Worm (Caenorhabditis elegans) whole organism, L3 larva: Measurements from ENCODE around the gene T09F5.2.
"Not testable (repeated sequence)": the region's sequence is repeated elsewhere in the genome, so short reads cannot be mapped to it uniquely, and the experiment has no call there.

ENCODE experiments used
- R02D3.7 ChIP-seq: fragments of 150-350 bp; optimal IDR thresholded peaks from 2 replicates; lab custom pipeline; 2014; ENCODE audit warnings: missing biosample characterization, missing genetic modification characterization
- aly-2 ChIP-seq: fragments of 150-350 bp; optimal IDR thresholded peaks from 2 replicates; lab custom pipeline; 2014; ENCODE audit warnings: missing biosample characterization, missing genetic modification characterization
- ama-1 ChIP-seq: fragments of 150-350 bp; optimal IDR thresholded peaks from 2 replicates; lab custom pipeline; 2018
- ceh-16 ChIP-seq: sonication (generic microtip); optimal IDR thresholded peaks from 2 replicates; lab custom pipeline; 2017; ENCODE audit warnings: missing biosample characterization, missing genetic modification characterization
- ceh-28 ChIP-seq: fragments of 150-350 bp; optimal IDR thresholded peaks from 2 replicates; lab custom pipeline; 2014; ENCODE audit warnings: missing biosample characterization, missing genetic modification reagents, missing genetic modification characterization
- ceh-82 ChIP-seq: fragments of 150-350 bp; optimal IDR thresholded peaks from 2 replicates; lab custom pipeline; 2014; ENCODE audit warnings: missing biosample characterization, missing genetic modification characterization
- ceh-9 ChIP-seq: sonication (generic microtip); optimal IDR thresholded peaks from 2 replicates; lab custom pipeline; 2018; ENCODE audit warnings: missing biosample characterization, missing genetic modification characterization
- daf-12 ChIP-seq: fragments of 150-350 bp; optimal IDR thresholded peaks from 2 replicates; lab custom pipeline; 2014; ENCODE audit warnings: missing biosample characterization, missing genetic modification reagents, missing genetic modification characterization
- egl-27 ChIP-seq: sonication (generic microtip); optimal IDR thresholded peaks from 4 replicates; lab custom pipeline; 2017; ENCODE audit warnings: missing biosample characterization, missing genetic modification reagents, missing genetic modification characterization
- elt-1 ChIP-seq: fragments of 150-350 bp; optimal IDR thresholded peaks from 2 replicates; lab custom pipeline; 2014; ENCODE audit warnings: missing biosample characterization, missing genetic modification characterization
- elt-2 ChIP-seq: sonication (generic microtip); optimal IDR thresholded peaks from 2 replicates; lab custom pipeline; 2016; ENCODE audit warnings: missing genetic modification reagents, mild to moderate bottlenecking, missing genetic modification characterization, missing compliant biosample characterization
- elt-3 ChIP-seq, 3 experiments: fragments of 150-350 bp in 1 of 3; sonication (generic microtip) in 2 of 3; optimal IDR thresholded peaks; 2 replicates in 2 of 3; 4 replicates in 1 of 3; lab custom pipeline; 2014 to 2017; ENCODE audit warnings: missing biosample characterization in 3 of 3, missing genetic modification characterization in 3 of 3
- eor-1 ChIP-seq, 2 experiments: fragments of 150-350 bp; optimal IDR thresholded peaks; 2 replicates each; lab custom pipeline; 2014 to 2018; ENCODE audit warnings: missing biosample characterization in 2 of 2, missing genetic modification characterization in 2 of 2
- fkh-2 ChIP-seq: fragments of 150-350 bp; optimal IDR thresholded peaks from 2 replicates; lab custom pipeline; 2014; ENCODE audit warnings: missing biosample characterization, missing genetic modification reagents, missing genetic modification characterization
- fos-1 ChIP-seq: fragments of 150-350 bp; optimal IDR thresholded peaks from 2 replicates; lab custom pipeline; 2014; ENCODE audit warnings: missing biosample characterization, missing genetic modification characterization
- hmg-11 ChIP-seq: sonication (generic microtip); optimal IDR thresholded peaks from 2 replicates; lab custom pipeline; 2016; ENCODE audit warnings: missing genetic modification characterization, missing compliant biosample characterization
- lin-15B ChIP-seq: fragments of 150-350 bp; optimal IDR thresholded peaks from 2 replicates; lab custom pipeline; 2014; ENCODE audit warnings: missing biosample characterization, missing genetic modification characterization
- lin-39 ChIP-seq: fragments of 150-350 bp; optimal IDR thresholded peaks from 2 replicates; lab custom pipeline; 2018; ENCODE audit warnings: missing biosample characterization, missing genetic modification reagents, missing genetic modification characterization
- lsy-12 ChIP-seq: sonication (generic microtip); optimal IDR thresholded peaks from 2 replicates; lab custom pipeline; 2016; ENCODE audit warnings: mild to moderate bottlenecking, missing genetic modification characterization, missing compliant biosample characterization
- mdl-1 ChIP-seq: fragments of 150-350 bp; optimal IDR thresholded peaks from 2 replicates; lab custom pipeline; 2014; ENCODE audit warnings: missing biosample characterization, missing genetic modification characterization
- mml-1 ChIP-seq: fragments of 150-350 bp; sonication (generic microtip); optimal IDR thresholded peaks from 3 replicates; lab custom pipeline; 2014; ENCODE audit warnings: missing biosample characterization, missing genetic modification characterization
- nhr-11 ChIP-seq: fragments of 150-350 bp; optimal IDR thresholded peaks from 2 replicates; lab custom pipeline; 2014; ENCODE audit warnings: missing biosample characterization, missing genetic modification characterization
- nhr-23 ChIP-seq: fragments of 150-350 bp; optimal IDR thresholded peaks from 2 replicates; lab custom pipeline; 2014; ENCODE audit warnings: missing biosample characterization, missing genetic modification reagents, missing genetic modification characterization
- nhr-25 ChIP-seq: sonication (generic microtip); optimal IDR thresholded peaks from 2 replicates; lab custom pipeline; 2017; ENCODE audit warnings: missing biosample characterization, missing genetic modification characterization
- nhr-28 ChIP-seq: fragments of 150-350 bp; optimal IDR thresholded peaks from 2 replicates; lab custom pipeline; 2014; ENCODE audit warnings: missing biosample characterization, missing genetic modification characterization
- nhr-43 ChIP-seq: sonication (generic microtip); optimal IDR thresholded peaks from 2 replicates; lab custom pipeline; 2016; ENCODE audit warnings: mild to moderate bottlenecking, missing genetic modification characterization, missing compliant biosample characterization; ENCODE audit not compliant: poor library complexity, severe bottlenecking
- nhr-67 ChIP-seq: fragments of 150-350 bp; optimal IDR thresholded peaks from 2 replicates; lab custom pipeline; 2014; ENCODE audit warnings: missing biosample characterization, missing genetic modification characterization
- nhr-77 ChIP-seq: fragments of 150-350 bp; optimal IDR thresholded peaks from 2 replicates; lab custom pipeline; 2014; ENCODE audit warnings: missing biosample characterization, missing genetic modification characterization
- pha-4 ChIP-seq: fragments of 150-350 bp; optimal IDR thresholded peaks from 2 replicates; lab custom pipeline; 2014; ENCODE audit warnings: missing biosample characterization, missing genetic modification reagents, missing genetic modification characterization
- pqm-1 ChIP-seq: fragments of 150-350 bp; optimal IDR thresholded peaks from 2 replicates; lab custom pipeline; 2017; ENCODE audit warnings: missing biosample characterization, missing genetic modification characterization, inconsistent platforms
- sea-2 ChIP-seq: fragments of 150-350 bp; sonication (generic microtip); optimal IDR thresholded peaks from 4 replicates; lab custom pipeline; 2014; ENCODE audit warnings: missing biosample characterization, missing genetic modification reagents, missing genetic modification characterization
- snpc-4 ChIP-seq: fragments of 150-350 bp; optimal IDR thresholded peaks from 2 replicates; lab custom pipeline; 2014; ENCODE audit warnings: missing biosample characterization, missing genetic modification characterization
- tbx-2 ChIP-seq: sonication (generic microtip); optimal IDR thresholded peaks from 2 replicates; lab custom pipeline; 2016; ENCODE audit warnings: mild to moderate bottlenecking, missing genetic modification characterization, missing compliant biosample characterization
- unc-39 ChIP-seq: sonication (generic microtip); optimal IDR thresholded peaks from 4 replicates; lab custom pipeline; 2017; ENCODE audit warnings: missing biosample characterization, missing genetic modification characterization

The T09F5.2 gene

ce11 chrV:15150661-15151060 is at the start of gene T09F5.2:
T09F5.2 (plus strand) TSS chrV:15150961.
- TF ChIP-seq eor-1 (tag; optimal IDR thresholded peaks at IDR 0.05; lab: Kevin White, UChicago): no peak
- TF ChIP-seq mdl-1 (tag; lab: Kevin White, UChicago): no peak
- no peak for TF ChIP-seq fkh-2 (tag; lab: Kevin White, UChicago)
- no peak for TF ChIP-seq ceh-82 (tag; lab: Kevin White, UChicago)
- no peak for TF ChIP-seq pha-4 (tag; lab: Kevin White, UChicago)
- no peak for TF ChIP-seq nhr-11 (tag; lab: Kevin White, UChicago)
- TF ChIP-seq fos-1 (tag; lab: Kevin White, UChicago): no peak
- TF ChIP-seq sea-2 (GFP tag; lab: Kevin White, UChicago): no peak
- TF ChIP-seq lin-15B (tag; lab: Kevin White, UChicago): no peak
- TF ChIP-seq lin-39 (tag; lab: Kevin White, UChicago): no peak

- not testable (repeated sequence) for TF ChIP-seq lin-39, lin-15B, nhr-11 (tag; lab: Kevin White, UChicago)
These were observed 44.7 kb upstream of the T09F5.2 start, which contains the start of gene C01G10.14 for ce11 chrV:15105893-15106598. C01G10.14 (minus strand) TSS chrV:15105943.

ce11 chrV:15109260-15109659 is 41.5 kb upstream of the T09F5.2 start, which contains the start of gene Y75B12A.2:
Y75B12A.2 (plus strand) TSS chrV:15109560.
- TF ChIP-seq ceh-82 (tag; lab: Kevin White, UChicago) (no peak), hmg-11 (tag; lab: Kevin White, UChicago) (no peak), ceh-28 (tag; lab: Kevin White, UChicago) (no peak), R02D3.7 (tag; lab: Kevin White, UChicago) (no peak), elt-1 (no peak), lsy-12 (tag; lab: Kevin White, UChicago) (no peak), elt-3 (tag; optimal IDR thresholded peaks at IDR 0.05; lab: Kevin White, UChicago) (no peak), mdl-1 (tag; lab: Kevin White, UChicago) (no peak), mml-1 (no peak), snpc-4 (tag; lab: Kevin White, UChicago) (no peak), nhr-23 (tag; lab: Kevin White, UChicago) (no peak), unc-39 (tag; lab: Kevin White, UChicago) (no peak), elt-2 (tag; lab: Kevin White, UChicago) (no peak), aly-2 (tag; lab: Kevin White, UChicago) (no peak), nhr-25 (tag; lab: Kevin White, UChicago) (no peak), pqm-1 (no peak), nhr-77 (tag; lab: Kevin White, UChicago) (no peak), nhr-11 (tag; lab: Kevin White, UChicago) (no peak)

- TF ChIP-seq egl-27 (tag; lab: Kevin White, UChicago): no peak
- TF ChIP-seq nhr-11 (tag; lab: Kevin White, UChicago): no peak
- no peak for TF ChIP-seq pqm-1
- no peak for TF ChIP-seq nhr-28 (tag; lab: Kevin White, UChicago)
- TF ChIP-seq sea-2 (GFP tag; lab: Kevin White, UChicago): no peak
- TF ChIP-seq ceh-9 (tag; lab: Kevin White, UChicago): no peak
- no peak for TF ChIP-seq nhr-43
- no peak for TF ChIP-seq lin-39 (tag; lab: Kevin White, UChicago)
- no peak for TF ChIP-seq daf-12 (tag; lab: Kevin White, UChicago)
- no peak for TF ChIP-seq nhr-67 (tag; lab: Kevin White, UChicago)
- no peak for TF ChIP-seq elt-2 (tag; lab: Kevin White, UChicago)
- no peak for TF ChIP-seq snpc-4 (tag; lab: Kevin White, UChicago)
- TF ChIP-seq nhr-77 (tag; lab: Kevin White, UChicago): no peak
- TF ChIP-seq ama-1 (lab: Kevin White, UChicago): no peak
- no peak for TF ChIP-seq ceh-16 (tag; lab: Kevin White, UChicago)
- no peak for TF ChIP-seq tbx-2 (tag; lab: Kevin White, UChicago)
These were observed 39.1 kb upstream of the T09F5.2 start, which contains the start of gene T01G5.7 for ce11 chrV:15111660-15112059. T01G5.7 (plus strand) TSS chrV:15111960.
